Worm (Caenorhabditis elegans): ENCODE results near the gene pkhm-2.

DNA sequence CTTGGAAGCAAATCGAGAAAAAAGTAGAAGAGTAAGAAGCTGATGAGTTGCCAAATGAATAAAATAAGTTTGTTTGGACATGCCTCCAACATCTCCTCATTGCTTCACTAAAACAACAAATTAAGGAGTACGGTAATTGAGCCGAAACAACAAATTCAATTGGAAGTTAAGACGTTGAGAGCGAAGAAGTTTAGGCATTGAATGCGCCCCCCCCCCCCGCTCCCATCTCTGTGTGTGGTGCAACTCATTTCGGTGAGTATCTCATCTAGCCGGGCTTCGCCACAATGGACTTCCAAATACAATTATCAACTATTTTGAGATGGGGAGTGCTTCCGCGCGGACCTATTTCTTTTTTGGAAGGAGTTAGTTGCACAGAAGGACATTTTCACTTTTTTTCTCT is 26.2 kb downstream of the pkhm-2 start:
- TF ChIP-seq ceh-9 (tag; optimal IDR thresholded peaks at IDR 0.05) (no peak), syd-9 (tag; optimal IDR thresholded peaks at IDR 0.05) (no peak), ama-1 (optimal IDR thresholded peaks at IDR 0.05) (no peak), fkh-10 (GFP tag; optimal IDR thresholded peaks at IDR 0.05) (no peak), pha-4 (tag; optimal IDR thresholded peaks at IDR 0.05) (no peak), dmd-4 (tag; optimal IDR thresholded peaks at IDR 0.05; ENCODE audit: borderline replicate concordance) (no peak), ceh-48 (tag; optimal IDR thresholded peaks at IDR 0.05) (no peak), sox-4 (tag; optimal IDR thresholded peaks at IDR 0.05) (no peak), pqm-1 (tag; optimal IDR thresholded peaks at IDR 0.05) (no peak), eyg-1 (tag; optimal IDR thresholded peaks at IDR 0.05) (no peak), tbx-2 (tag; optimal IDR thresholded peaks at IDR 0.05) (no peak)

All from whole organism, late embryonic.